Worm (Caenorhabditis elegans): Measurements from ENCODE around the gene F15D4.6.

The F15D4.6 gene

DNA sequence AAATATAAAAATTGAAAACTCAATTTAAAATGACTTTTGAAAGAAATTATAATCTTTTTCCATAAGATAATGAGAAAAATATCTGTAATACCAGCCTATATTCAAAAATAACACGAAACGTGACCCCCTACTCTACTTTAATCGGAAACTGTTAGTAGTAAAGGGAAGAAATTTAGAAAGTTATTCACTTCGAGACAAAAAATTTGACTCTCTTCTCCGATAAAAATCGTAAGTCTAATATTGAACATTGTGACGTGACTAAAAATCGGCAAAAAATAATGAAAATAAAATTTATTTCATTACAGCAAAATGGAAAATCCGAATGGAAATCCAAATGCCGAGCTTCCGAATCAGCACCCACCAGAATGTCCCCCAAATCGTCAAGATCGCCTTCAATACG, at the start of gene F15D4.6:
Gene F15D4.6, plus strand, starts transcription at position 301 of the 400 bp plus-strand sequence.
- TF ChIP-seq cnd-1 (tag; optimal IDR thresholded peaks at IDR 0.05), result no peak
- no peak for TF ChIP-seq nhr-237 (tag; optimal IDR thresholded peaks at IDR 0.05)
- TF ChIP-seq elt-3 (tag; optimal IDR thresholded peaks at IDR 0.05), result no peak
- TF ChIP-seq blmp-1 (tag; optimal IDR thresholded peaks at IDR 0.05), result no peak
- TF ChIP-seq lin-32 (GFP tag; optimal IDR thresholded peaks at IDR 0.05), result no peak
- no peak for TF ChIP-seq mep-1 (tag; optimal IDR thresholded peaks at IDR 0.05)
- no peak for TF ChIP-seq mab-5 (tag; optimal IDR thresholded peaks at IDR 0.05)
- no peak for TF ChIP-seq mls-2 (tag; optimal IDR thresholded peaks at IDR 0.05)
- TF ChIP-seq flh-1 (GFP tag; optimal IDR thresholded peaks at IDR 0.05), result no peak
- no peak for TF ChIP-seq ces-1 (GFP tag; optimal IDR thresholded peaks at IDR 0.05)
- TF ChIP-seq lin-13 (tag; optimal IDR thresholded peaks at IDR 0.05), result no peak
- no peak for TF ChIP-seq M03D4.4 (tag; optimal IDR thresholded peaks at IDR 0.05)
- no peak for TF ChIP-seq sptf-1 (tag; optimal IDR thresholded peaks at IDR 0.05)
- no peak for TF ChIP-seq ceh-83 (GFP tag; optimal IDR thresholded peaks at IDR 0.05)

ce11 chrII:13199674-13200215, 49.2 kb upstream of the F15D4.6 start, which contains the start of gene btf-1:
Gene btf-1 (plus strand): TSS chrII:13200165.
- TF ChIP-seq ztf-11 (tag; optimal IDR thresholded peaks at IDR 0.05) (no peak), nhr-28 (tag; optimal IDR thresholded peaks at IDR 0.05) (no peak), elt-3 (tag; optimal IDR thresholded peaks at IDR 0.05) (no peak), lin-32 (GFP tag; optimal IDR thresholded peaks at IDR 0.05) (no peak), unc-62 (GFP tag; optimal IDR thresholded peaks at IDR 0.05) (no peak), nhr-237 (tag; optimal IDR thresholded peaks at IDR 0.05) (peak; percentile 47), ces-1 (GFP tag; optimal IDR thresholded peaks at IDR 0.05) (peak; percentile 34), mep-1 (tag; optimal IDR thresholded peaks at IDR 0.05) (peak; percentile 13), lin-13 (tag; optimal IDR thresholded peaks at IDR 0.05) (peak; percentile 29), blmp-1 (tag; optimal IDR thresholded peaks at IDR 0.05) (no peak), flh-1 (GFP tag; optimal IDR thresholded peaks at IDR 0.05) (no peak), snpc-4 (tag; optimal IDR thresholded peaks at IDR 0.05) (no peak), cnd-1 (tag; optimal IDR thresholded peaks at IDR 0.05) (peak; percentile 54), sptf-1 (tag; optimal IDR thresholded peaks at IDR 0.05) (peak; percentile 79), pha-4 (tag; optimal IDR thresholded peaks at IDR 0.05) (no peak), nhr-76 (tag; optimal IDR thresholded peaks at IDR 0.05) (no peak), sem-2 (GFP tag; optimal IDR thresholded peaks at IDR 0.05) (no peak), M03D4.4 (tag; optimal IDR thresholded peaks at IDR 0.05) (peak; percentile 14), mls-2 (tag; optimal IDR thresholded peaks at IDR 0.05) (peak; percentile 55), elt-1 (tag; optimal IDR thresholded peaks at IDR 0.05; ENCODE audit: borderline replicate concordance, insufficient read depth) (no peak), bed-3 (GFP tag; optimal IDR thresholded peaks at IDR 0.05) (peak; percentile 13), mab-5 (tag; optimal IDR thresholded peaks at IDR 0.05) (no peak), zip-8 (tag; optimal IDR thresholded peaks at IDR 0.05) (no peak), ceh-83 (GFP tag; optimal IDR thresholded peaks at IDR 0.05) (no peak), tbx-8 (GFP tag; optimal IDR thresholded peaks at IDR 0.05) (peak; percentile 37), ceh-43 (GFP tag; optimal IDR thresholded peaks at IDR 0.05) (no peak), ceh-39 (tag; optimal IDR thresholded peaks at IDR 0.05) (no peak), nhr-12 (tag; optimal IDR thresholded peaks at IDR 0.05) (no peak), ham-2 (GFP tag; optimal IDR thresholded peaks at IDR 0.05) (no peak), unc-120 (tag; optimal IDR thresholded peaks at IDR 0.05; ENCODE audit: poor library complexity, severe bottlenecking) (peak; percentile 14), drap-1 (GFP tag; optimal IDR thresholded peaks at IDR 0.05) (peak; percentile 26), hlh-1 (tag; optimal IDR thresholded peaks at IDR 0.05) (no peak), lsy-2 (tag; optimal IDR thresholded peaks at IDR 0.05) (peak; percentile 54), nhr-2 (tag; optimal IDR thresholded peaks at IDR 0.05) (no peak), unc-39 (tag; optimal IDR thresholded peaks at IDR 0.05) (no peak)

DNA sequence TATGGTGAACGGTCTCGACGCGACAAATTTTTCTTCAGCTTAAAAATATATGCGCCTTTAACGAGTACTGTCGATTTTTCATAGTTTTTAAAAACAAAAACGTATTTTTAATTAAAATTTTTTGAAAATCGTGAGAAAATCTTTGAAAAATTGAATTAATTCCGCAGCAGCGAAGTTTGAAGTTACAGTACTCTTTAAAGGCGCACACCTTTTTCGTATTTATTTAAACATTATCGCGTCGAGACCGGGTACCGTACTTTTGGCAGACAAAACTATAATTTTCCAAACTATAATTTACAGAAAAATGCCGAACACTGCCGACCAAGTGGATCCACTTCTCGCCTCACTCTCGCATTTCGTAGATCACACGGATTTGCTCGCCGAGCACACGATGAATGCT, 33.2 kb upstream of the F15D4.6 start, which contains the start of gene F15D4.2:
Gene F15D4.2, plus strand, starts transcription at position 301 of the 400 bp plus-strand sequence.
- no peak for TF ChIP-seq ham-2 (GFP tag; optimal IDR thresholded peaks at IDR 0.05)
- no peak for TF ChIP-seq hlh-1 (tag; optimal IDR thresholded peaks at IDR 0.05)
- TF ChIP-seq nhr-2 (tag; optimal IDR thresholded peaks at IDR 0.05), result no peak
- TF ChIP-seq unc-39 (tag; optimal IDR thresholded peaks at IDR 0.05), result no peak
- TF ChIP-seq ceh-43 (GFP tag; optimal IDR thresholded peaks at IDR 0.05), result no peak
- TF ChIP-seq mab-5 (tag; optimal IDR thresholded peaks at IDR 0.05), result no peak
- TF ChIP-seq ceh-83 (GFP tag; optimal IDR thresholded peaks at IDR 0.05), result no peak
- TF ChIP-seq bed-3 (GFP tag; optimal IDR thresholded peaks at IDR 0.05), result no peak
- no peak for TF ChIP-seq ces-1 (GFP tag; optimal IDR thresholded peaks at IDR 0.05)
- no peak for TF ChIP-seq drap-1 (GFP tag; optimal IDR thresholded peaks at IDR 0.05)
- no peak for TF ChIP-seq cnd-1 (tag; optimal IDR thresholded peaks at IDR 0.05)
- TF ChIP-seq ztf-11 (tag; optimal IDR thresholded peaks at IDR 0.05), result no peak
